Fruit fly (Drosophila melanogaster): ENCODE data around the gene CG12426.

CG12426 gene

dm6 chr3R:27872290-27872689 lies at the start of gene CG12426:
Gene CG12426 (minus strand): TSS chr3R:27872390.
- TF ChIP-seq Hr96 (GFP tag; optimal IDR thresholded peaks at IDR 0.05) (no peak), CG14711 (tag; optimal IDR thresholded peaks at IDR 0.05) (no peak), CG33017 (tag; optimal IDR thresholded peaks at IDR 0.05) (no peak)

dm6 chr3R:27920883-27921282 lies 48.7 kb upstream of the CG12426 start, which contains the start of gene CG12259:
Gene CG12259 (minus strand): TSS chr3R:27921089.
- no peak for TF ChIP-seq CG12768 (GFP tag; optimal IDR thresholded peaks at IDR 0.05)

dm6 chr3R:27919385-27919789 lies 47.2 kb upstream of the CG12426 start, which contains the start of gene Boh1:
Gene Boh1 (minus strand): TSS chr3R:27919460.
- TF ChIP-seq Hr96 (GFP tag; optimal IDR thresholded peaks at IDR 0.05) (no peak), pad (GFP tag; optimal IDR thresholded peaks at IDR 0.05) (no peak), CG33017 (tag; optimal IDR thresholded peaks at IDR 0.05) (peak; percentile 28), CG7045 (GFP tag; optimal IDR thresholded peaks at IDR 0.05) (no peak), bab1 (GFP tag; optimal IDR thresholded peaks at IDR 0.05) (peak; percentile 61), CG1620 (GFP tag; optimal IDR thresholded peaks at IDR 0.05) (no peak), Clk (GFP tag; optimal IDR thresholded peaks at IDR 0.05) (no peak), CG12768 (GFP tag; optimal IDR thresholded peaks at IDR 0.05) (peak; percentile 13), kay (GFP tag; ENCODE audit: borderline replicate concordance) (no peak), Crg-1 (GFP tag; optimal IDR thresholded peaks at IDR 0.05) (no peak), CG14711 (tag; optimal IDR thresholded peaks at IDR 0.05) (peak; percentile 46), tj (GFP tag; optimal IDR thresholded peaks at IDR 0.05) (no peak), toe (GFP tag; optimal IDR thresholded peaks at IDR 0.05) (no peak), cic (GFP tag; optimal IDR thresholded peaks at IDR 0.05) (no peak), Mnt (GFP tag; optimal IDR thresholded peaks at IDR 0.05) (peak; percentile 8), CG7101 (tag; optimal IDR thresholded peaks at IDR 0.05) (peak; percentile 36), cnc (optimal IDR thresholded peaks at IDR 0.05) (no peak), CG11617 (GFP tag; optimal IDR thresholded peaks at IDR 0.05) (peak; percentile 58), CG5204 (GFP tag; optimal IDR thresholded peaks at IDR 0.05) (no peak), ovo (GFP tag; optimal IDR thresholded peaks at IDR 0.05) (no peak)

DNA sequence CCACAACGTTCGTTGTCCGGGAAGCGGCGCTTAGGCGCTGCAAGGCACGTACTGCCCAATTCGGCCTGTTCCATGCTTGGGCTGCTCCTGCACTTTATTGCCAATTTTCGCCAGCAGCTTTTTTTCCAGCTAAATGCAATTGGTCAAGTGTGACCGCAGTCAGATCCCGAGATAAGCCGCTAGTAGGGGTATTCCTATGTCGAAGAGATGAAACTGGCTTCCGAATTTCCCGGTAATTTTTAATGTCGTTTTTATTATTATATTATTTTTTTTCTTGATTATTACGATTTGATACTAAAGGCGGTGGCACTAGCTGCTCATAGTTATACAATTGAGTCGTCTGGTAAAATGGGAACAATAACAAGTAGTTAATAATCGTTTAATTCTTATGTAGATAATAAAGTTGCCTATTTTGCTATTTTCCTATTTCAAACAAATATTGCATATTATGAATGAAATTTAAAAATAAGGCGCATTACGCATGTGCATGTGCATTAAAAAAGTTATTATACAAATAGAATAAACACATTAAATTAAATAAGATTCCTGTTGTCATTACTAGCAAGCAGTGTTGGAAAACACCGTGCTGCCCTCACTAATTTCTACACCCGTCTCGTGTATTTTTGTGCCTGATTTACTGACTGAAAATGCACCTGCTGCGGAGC lies 44.3 kb upstream of the CG12426 start, which contains the start of the genes CG5003 and mRpS22:
TSS of gene CG5003 (minus strand) at position 162 of the 665 bp plus-strand sequence.
TSS of gene mRpS22 (plus strand) at position 554 of the 665 bp plus-strand sequence.
- TF ChIP-seq tj (GFP tag; optimal IDR thresholded peaks at IDR 0.05) (peak; percentile 52), kay (GFP tag; ENCODE audit: borderline replicate concordance) (no peak), CG5204 (GFP tag; optimal IDR thresholded peaks at IDR 0.05) (no peak), CG1620 (GFP tag; optimal IDR thresholded peaks at IDR 0.05) (peak; percentile 76), CG14711 (tag; optimal IDR thresholded peaks at IDR 0.05) (peak; percentile 44), CG12768 (GFP tag; optimal IDR thresholded peaks at IDR 0.05) (peak; percentile 70), ovo (GFP tag; optimal IDR thresholded peaks at IDR 0.05) (peak; percentile 45), Clk (GFP tag; optimal IDR thresholded peaks at IDR 0.05) (peak; percentile 51), bab1 (GFP tag; optimal IDR thresholded peaks at IDR 0.05) (no peak), CG7045 (GFP tag; optimal IDR thresholded peaks at IDR 0.05) (peak; percentile 68), CG7101 (tag; optimal IDR thresholded peaks at IDR 0.05) (peak; percentile 65), toe (GFP tag; optimal IDR thresholded peaks at IDR 0.05) (peak; percentile 77), Hr96 (GFP tag; optimal IDR thresholded peaks at IDR 0.05) (peak; percentile 28), CG33017 (tag; optimal IDR thresholded peaks at IDR 0.05) (peak; percentile 45), pad (GFP tag; optimal IDR thresholded peaks at IDR 0.05) (peak; percentile 64), Mnt (GFP tag; optimal IDR thresholded peaks at IDR 0.05) (peak; percentile 37), cic (GFP tag; optimal IDR thresholded peaks at IDR 0.05) (no peak), CG11617 (GFP tag; optimal IDR thresholded peaks at IDR 0.05) (peak; percentile 78), Crg-1 (GFP tag; optimal IDR thresholded peaks at IDR 0.05) (peak; percentile 68), cnc (optimal IDR thresholded peaks at IDR 0.05) (no peak)

DNA sequence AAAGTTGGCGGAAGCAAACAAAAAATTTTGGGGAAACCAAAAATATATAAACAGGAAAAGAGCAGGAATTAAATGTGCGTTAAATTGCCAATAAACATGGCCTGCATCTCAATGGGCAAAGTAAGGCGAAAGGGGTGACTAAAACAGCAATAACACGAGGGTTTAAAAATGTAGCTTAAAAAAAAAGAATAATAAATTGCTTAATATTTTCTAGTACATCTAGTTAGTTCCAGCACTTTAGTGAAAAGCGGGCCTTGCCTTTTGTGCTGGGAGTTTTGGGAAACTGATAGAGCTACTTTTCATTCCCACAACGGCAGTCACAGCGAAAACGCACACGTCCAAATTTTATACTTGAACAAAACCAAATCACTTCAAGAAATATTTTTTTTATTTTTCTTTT lies 40.0 kb upstream of the CG12426 start, which contains the start of gene mil:
TSS of gene mil (plus strand) at position 301 of the 400 bp plus-strand sequence.
- TF ChIP-seq kay (GFP tag; ENCODE audit: borderline replicate concordance): no peak
- TF ChIP-seq Hr96 (GFP tag; optimal IDR thresholded peaks at IDR 0.05): no peak
- no peak for TF ChIP-seq CG5204 (GFP tag; optimal IDR thresholded peaks at IDR 0.05)
- TF ChIP-seq CG14711 (tag; optimal IDR thresholded peaks at IDR 0.05): no peak
- no peak for TF ChIP-seq CG1620 (GFP tag; optimal IDR thresholded peaks at IDR 0.05)
- TF ChIP-seq CG12768 (GFP tag; optimal IDR thresholded peaks at IDR 0.05): no peak
- no peak for TF ChIP-seq CG33017 (tag; optimal IDR thresholded peaks at IDR 0.05)
- no peak for TF ChIP-seq pad (GFP tag; optimal IDR thresholded peaks at IDR 0.05)
- no peak for TF ChIP-seq cnc (optimal IDR thresholded peaks at IDR 0.05)
- no peak for TF ChIP-seq tj (GFP tag; optimal IDR thresholded peaks at IDR 0.05)
- TF ChIP-seq CG11617 (GFP tag; optimal IDR thresholded peaks at IDR 0.05): no peak
- no peak for TF ChIP-seq Clk (GFP tag; optimal IDR thresholded peaks at IDR 0.05)
- no peak for TF ChIP-seq Crg-1 (GFP tag; optimal IDR thresholded peaks at IDR 0.05)
- no peak for TF ChIP-seq ovo (GFP tag; optimal IDR thresholded peaks at IDR 0.05)
- no peak for TF ChIP-seq cic (GFP tag; optimal IDR thresholded peaks at IDR 0.05)
- TF ChIP-seq Mnt (GFP tag; optimal IDR thresholded peaks at IDR 0.05): no peak
- TF ChIP-seq CG7101 (tag; optimal IDR thresholded peaks at IDR 0.05): no peak
- TF ChIP-seq CG7045 (GFP tag; optimal IDR thresholded peaks at IDR 0.05): no peak
- TF ChIP-seq toe (GFP tag; optimal IDR thresholded peaks at IDR 0.05): no peak
- no peak for TF ChIP-seq bab1 (GFP tag; optimal IDR thresholded peaks at IDR 0.05)

dm6 chr3R:27905695-27906094 lies 33.5 kb upstream of the CG12426 start, which contains the start of gene CG34353:
Gene CG34353 (minus strand): TSS chr3R:27905843.
- TF ChIP-seq CG7101 (tag; optimal IDR thresholded peaks at IDR 0.05): no peak

Measured in whole organism, adult.